Fruit fly (Drosophila melanogaster): ENCODE measurements around the gene CG18810.

DNA sequence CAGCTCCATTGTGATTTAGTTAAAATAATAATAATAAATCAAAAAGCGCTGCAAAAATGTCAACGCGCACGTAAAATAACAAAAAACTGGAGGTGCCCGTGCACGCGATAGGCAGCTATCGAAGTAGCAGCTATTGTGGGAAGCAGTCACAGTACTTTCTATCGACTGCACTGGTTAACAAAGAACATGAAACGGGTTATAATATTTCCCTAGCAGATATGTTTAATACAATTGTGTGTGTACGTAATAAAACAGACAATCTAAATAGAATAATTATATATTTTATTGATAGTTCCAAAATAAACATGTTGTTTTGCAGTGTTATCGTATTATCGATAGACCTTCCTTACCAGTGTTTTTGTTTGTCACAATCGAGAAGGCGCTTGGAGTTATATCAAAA, 27.2 kb downstream of the CG18810 start, which contains the start of the genes CG31678 and IKKepsilon:
- no peak for TF ChIP-seq CTCF (optimal IDR thresholded peaks at IDR 0.05)
- no peak for TF ChIP-seq CG8478 (optimal IDR thresholded peaks at IDR 0.05)

All from S2 (cell line).